Fruit fly (Drosophila melanogaster) whole organism, embryonic: ENCODE measurements around the gene CG13482.

ENCODE experiments used
- Ada2b ChIP-seq: fragments of 200-800 bp; sonication (Bioruptor generic); IDR thresholded peaks from 2 replicates; pipeline ENCODE4 v1.3.6; 2022; ENCODE audit warnings: missing biosample characterization, missing genetic modification characterization
- Atf-2 ChIP-seq: fragments of 200-800 bp; sonication (Bioruptor generic); optimal IDR thresholded peaks from 2 replicates; lab custom pipeline; 2016; ENCODE audit warnings: missing biosample characterization, missing genetic modification characterization
- CG10147 ChIP-seq: fragments of 200-800 bp; sonication (Bioruptor generic); optimal IDR thresholded peaks from 2 replicates; lab custom pipeline; 2019; ENCODE audit warnings: missing biosample characterization, mild to moderate bottlenecking, missing genetic modification characterization, moderate library complexity
- CG11398 ChIP-seq: fragments of 200-800 bp; sonication (Bioruptor generic); optimal IDR thresholded peaks from 2 replicates; lab custom pipeline; 2016; ENCODE audit warnings: missing biosample characterization, missing genetic modification characterization
- CG12299 ChIP-seq: fragments of 200-800 bp; sonication (Bioruptor generic); optimal IDR thresholded peaks from 2 replicates; lab custom pipeline; 2018; ENCODE audit warnings: missing biosample characterization, mild to moderate bottlenecking, missing genetic modification characterization
- CG12659 ChIP-seq: fragments of 200-800 bp; sonication (Bioruptor generic); optimal IDR thresholded peaks from 3 replicates; lab custom pipeline; 2017; ENCODE audit warnings: mild to moderate bottlenecking, missing biosample characterization, missing genetic modification reagents, missing genetic modification characterization
- CG15073 ChIP-seq: fragments of 200-800 bp; sonication (Bioruptor generic); optimal IDR thresholded peaks from 2 replicates; lab custom pipeline; 2016; ENCODE audit warnings: missing biosample characterization, missing genetic modification characterization
- CG1529 ChIP-seq: fragments of 200-800 bp; sonication (Bioruptor generic); optimal IDR thresholded peaks from 3 replicates; lab custom pipeline; 2018; ENCODE audit warnings: missing biosample characterization, missing genetic modification characterization
- CG1647 ChIP-seq: fragments of 200-800 bp; sonication (Bioruptor generic); optimal IDR thresholded peaks from 3 replicates; lab custom pipeline; 2016; ENCODE audit warnings: missing biosample characterization, missing genetic modification characterization
- CG17328 ChIP-seq: fragments of 200-800 bp; sonication (Bioruptor generic); IDR thresholded peaks from 2 replicates; pipeline ENCODE4 v1.3.6; 2022; ENCODE audit warnings: missing biosample characterization, missing genetic modification characterization
- CG1832 ChIP-seq: fragments of 200-800 bp; sonication (Bioruptor generic); optimal IDR thresholded peaks from 2 replicates; lab custom pipeline; 2017; ENCODE audit warnings: missing biosample characterization, mild to moderate bottlenecking, missing genetic modification characterization, inconsistent platforms
- CG2116 ChIP-seq: fragments of 200-800 bp; sonication (Bioruptor generic); optimal IDR thresholded peaks from 3 replicates; lab custom pipeline; 2018; ENCODE audit warnings: missing biosample characterization, mild to moderate bottlenecking, missing genetic modification characterization
- CG2199 ChIP-seq: fragments of 200-800 bp; sonication (Bioruptor generic); IDR thresholded peaks from 3 replicates; pipeline ENCODE4 v1.3.6; 2022; ENCODE audit warnings: missing biosample characterization, missing genetic modification characterization
- CG2202 ChIP-seq: fragments of 200-800 bp; sonication (Bioruptor generic); optimal IDR thresholded peaks from 2 replicates; lab custom pipeline; 2018; ENCODE audit warnings: missing biosample characterization, mild to moderate bottlenecking, missing genetic modification characterization
- CG34422 ChIP-seq: fragments of 200-800 bp; sonication (Bioruptor generic); IDR thresholded peaks from 3 replicates; pipeline ENCODE4 v1.3.6; 2022; ENCODE audit warnings: missing biosample characterization, missing genetic modification characterization
- CG4282 ChIP-seq: fragments of 200-800 bp; sonication (Bioruptor generic); optimal IDR thresholded peaks from 2 replicates; lab custom pipeline; 2016; ENCODE audit warnings: missing biosample characterization, missing genetic modification characterization
- CG8478 ChIP-seq: fragments of >200 bp; optimal IDR thresholded peaks from 2 replicates; lab custom pipeline; 2018
- CG8924 ChIP-seq: fragments of 200-800 bp; optimal IDR thresholded peaks from 3 replicates; lab custom pipeline; 2019; ENCODE audit warnings: missing biosample characterization, mild to moderate bottlenecking, missing genetic modification characterization, moderate library complexity
- CoRest ChIP-seq: fragments of 200-800 bp; sonication (Bioruptor generic); optimal IDR thresholded peaks from 3 replicates; lab custom pipeline; 2018; ENCODE audit warnings: missing biosample characterization, mild to moderate bottlenecking, missing genetic modification characterization, moderate library complexity
- CrebB ChIP-seq: fragments of 200-800 bp; sonication (Bioruptor generic); optimal IDR thresholded peaks from 3 replicates; lab custom pipeline; 2018; ENCODE audit warnings: missing biosample characterization, mild to moderate bottlenecking, missing genetic modification characterization
- D ChIP-seq, 2 experiments: fragments of 200-800 bp in 1 of 2; fragments of >200 bp in 1 of 2; sonication (Bioruptor generic) in 1 of 2; optimal IDR thresholded peaks; 2 replicates in 1 of 2; 3 replicates in 1 of 2; lab custom pipeline; 2017; ENCODE audit warnings: mild to moderate bottlenecking in 1 of 2, missing biosample characterization in 1 of 2, missing genetic modification characterization in 1 of 2, missing genetic modification reagents in 1 of 2
- Dip2 ChIP-seq: fragments of 200-800 bp; sonication (Bioruptor generic); IDR thresholded peaks from 2 replicates; pipeline ENCODE4 v1.3.6; 2022; ENCODE audit warnings: missing biosample characterization, missing genetic modification characterization
- Doc2 ChIP-seq: fragments of 200-800 bp; sonication (Bioruptor generic); IDR thresholded peaks from 2 replicates; pipeline ENCODE4 v1.3.6; 2022; ENCODE audit warnings: missing biosample characterization, missing genetic modification characterization
- Doc3 ChIP-seq: fragments of 200-800 bp; sonication (Bioruptor generic); IDR thresholded peaks from 3 replicates; pipeline ENCODE4 v1.3.6; 2022; ENCODE audit warnings: missing biosample characterization, missing genetic modification characterization; ENCODE audit not compliant: partially characterized antibody
- Gug ChIP-seq: fragments of 200-800 bp; sonication (Bioruptor generic); IDR thresholded peaks from 4 replicates; pipeline ENCODE4 v1.3.6; 2022; ENCODE audit warnings: missing biosample characterization, missing genetic modification characterization
- H15 ChIP-seq: fragments of 200-800 bp; sonication (Bioruptor generic); IDR thresholded peaks from 3 replicates; pipeline ENCODE4 v1.3.6; 2022; ENCODE audit warnings: missing biosample characterization, missing genetic modification characterization
- Hand ChIP-seq: fragments of 200-800 bp; sonication (Bioruptor generic); optimal IDR thresholded peaks from 2 replicates; lab custom pipeline; 2017; ENCODE audit warnings: mild to moderate bottlenecking, missing biosample characterization, missing genetic modification reagents, missing genetic modification characterization
- Hmx ChIP-seq: fragments of 200-800 bp; sonication (Bioruptor generic); optimal IDR thresholded peaks from 2 replicates; lab custom pipeline; 2016; ENCODE audit warnings: missing biosample characterization, missing genetic modification characterization
- Hr3 ChIP-seq: fragments of 200-800 bp; sonication (Bioruptor generic); optimal IDR thresholded peaks from 3 replicates; lab custom pipeline; 2016; ENCODE audit warnings: missing biosample characterization, missing genetic modification characterization
- Hsf ChIP-seq: fragments of 200-800 bp; sonication (Bioruptor generic); optimal IDR thresholded peaks from 3 replicates; lab custom pipeline; 2016; ENCODE audit warnings: missing biosample characterization, missing genetic modification characterization
- Lim3 ChIP-seq: fragments of 200-800 bp; sonication (Bioruptor generic); IDR thresholded peaks from 2 replicates; pipeline ENCODE4 v1.3.6; 2022; ENCODE audit warnings: missing biosample characterization, missing genetic modification characterization
- MESR4 ChIP-seq: fragments of 200-800 bp; sonication (Bioruptor generic); optimal IDR thresholded peaks from 2 replicates; lab custom pipeline; 2018; ENCODE audit warnings: missing biosample characterization, mild to moderate bottlenecking, missing genetic modification characterization, moderate library complexity
- PHDP ChIP-seq: fragments of 200-800 bp; sonication (Bioruptor generic); optimal IDR thresholded peaks from 3 replicates; lab custom pipeline; 2018; ENCODE audit warnings: missing biosample characterization, mild to moderate bottlenecking, missing genetic modification characterization, moderate library complexity
- Rfx ChIP-seq: fragments of 200-800 bp; sonication (Bioruptor generic); IDR thresholded peaks from 2 replicates; pipeline ENCODE4 v1.3.6; 2022; ENCODE audit warnings: missing biosample characterization, missing genetic modification characterization
- Stat92E ChIP-seq, 3 experiments: fragments of >200 bp in 2 of 3; fragments of 200-800 bp in 1 of 3; sonication (Bioruptor generic) in 1 of 3; optimal IDR thresholded peaks; 2 replicates each; lab custom pipeline; 2017 to 2019; ENCODE audit warnings: missing biosample characterization in 3 of 3, missing genetic modification characterization in 3 of 3, mild to moderate bottlenecking in 1 of 3, moderate library complexity in 1 of 3
- Usf ChIP-seq: fragments of 200-800 bp; sonication (Bioruptor generic); optimal IDR thresholded peaks from 2 replicates; lab custom pipeline; 2017; ENCODE audit warnings: missing genotype, missing biosample characterization, missing genetic modification characterization
- ash1 ChIP-seq: fragments of 200-800 bp; sonication (Bioruptor generic); optimal IDR thresholded peaks from 2 replicates; lab custom pipeline; 2018; ENCODE audit warnings: missing biosample characterization, mild to moderate bottlenecking, missing genetic modification characterization
- ato ChIP-seq: fragments of 200-800 bp; sonication (Bioruptor generic); IDR thresholded peaks from 2 replicates; pipeline ENCODE4 v1.3.6; 2022; ENCODE audit warnings: missing biosample characterization, missing genetic modification characterization; ENCODE audit not compliant: partially characterized antibody
- cas ChIP-seq: fragments of 200-800 bp; sonication (Bioruptor generic); IDR thresholded peaks from 2 replicates; pipeline ENCODE4 v1.3.6; 2022; ENCODE audit warnings: missing biosample characterization, missing genetic modification characterization
- chif ChIP-seq, 2 experiments: fragments of 200-800 bp; sonication (Bioruptor generic); optimal IDR thresholded peaks; 3 replicates each; lab custom pipeline; 2016; ENCODE audit warnings: missing biosample characterization in 2 of 2, missing genetic modification characterization in 2 of 2
- ci ChIP-seq: fragments of 200-800 bp; sonication (Bioruptor generic); IDR thresholded peaks from 3 replicates; pipeline ENCODE4 v1.3.6; 2022; ENCODE audit warnings: missing biosample characterization, missing genetic modification characterization
- dmrt99B ChIP-seq: fragments of 200-800 bp; sonication (Bioruptor generic); optimal IDR thresholded peaks from 2 replicates; lab custom pipeline; 2018; ENCODE audit warnings: missing biosample characterization, mild to moderate bottlenecking, missing genetic modification characterization, moderate library complexity
- fd64A ChIP-seq: fragments of 200-800 bp; sonication (Bioruptor generic); optimal IDR thresholded peaks from 3 replicates; lab custom pipeline; 2018; ENCODE audit warnings: missing biosample characterization, mild to moderate bottlenecking, missing genetic modification characterization
- fd96Cb ChIP-seq: fragments of 200-800 bp; sonication (Bioruptor generic); optimal IDR thresholded peaks from 2 replicates; lab custom pipeline; 2018; ENCODE audit warnings: missing biosample characterization, mild to moderate bottlenecking, missing genetic modification characterization, moderate library complexity
- gce ChIP-seq: fragments of 200-800 bp; sonication (Bioruptor generic); IDR thresholded peaks from 3 replicates; pipeline ENCODE4 v1.3.6; 2022; ENCODE audit warnings: missing biosample characterization, missing genetic modification characterization
- hth ChIP-seq: fragments of >200 bp; optimal IDR thresholded peaks from 2 replicates; lab custom pipeline; 2017; ENCODE audit warnings: inconsistent platforms
- mirr ChIP-seq: fragments of 200-800 bp; sonication (Bioruptor generic); optimal IDR thresholded peaks from 3 replicates; lab custom pipeline; 2018; ENCODE audit warnings: missing biosample characterization, mild to moderate bottlenecking, missing genetic modification characterization
- onecut ChIP-seq: fragments of 200-800 bp; sonication (Bioruptor generic); IDR thresholded peaks from 2 replicates; pipeline ENCODE4 v1.3.6; 2022; ENCODE audit warnings: missing biosample characterization, missing genetic modification characterization
- prd ChIP-seq, 3 experiments: fragments of >200 bp in 2 of 3; fragments of 200-800 bp in 1 of 3; sonication (Bioruptor generic) in 1 of 3; optimal IDR thresholded peaks in 2 of 3; IDR thresholded peaks in 1 of 3; 2 replicates in 2 of 3; 3 replicates in 1 of 3; pipeline versions ENCODE4 v1.3.6 to Lab custom; 2017 to 2022; ENCODE audit warnings: missing biosample characterization in 1 of 3, missing genetic modification characterization in 1 of 3
- tx ChIP-seq: fragments of 200-800 bp; sonication (Bioruptor generic); optimal IDR thresholded peaks from 2 replicates; lab custom pipeline; 2016; ENCODE audit warnings: missing biosample characterization, missing genetic modification characterization

The CG13482 gene

DNA sequence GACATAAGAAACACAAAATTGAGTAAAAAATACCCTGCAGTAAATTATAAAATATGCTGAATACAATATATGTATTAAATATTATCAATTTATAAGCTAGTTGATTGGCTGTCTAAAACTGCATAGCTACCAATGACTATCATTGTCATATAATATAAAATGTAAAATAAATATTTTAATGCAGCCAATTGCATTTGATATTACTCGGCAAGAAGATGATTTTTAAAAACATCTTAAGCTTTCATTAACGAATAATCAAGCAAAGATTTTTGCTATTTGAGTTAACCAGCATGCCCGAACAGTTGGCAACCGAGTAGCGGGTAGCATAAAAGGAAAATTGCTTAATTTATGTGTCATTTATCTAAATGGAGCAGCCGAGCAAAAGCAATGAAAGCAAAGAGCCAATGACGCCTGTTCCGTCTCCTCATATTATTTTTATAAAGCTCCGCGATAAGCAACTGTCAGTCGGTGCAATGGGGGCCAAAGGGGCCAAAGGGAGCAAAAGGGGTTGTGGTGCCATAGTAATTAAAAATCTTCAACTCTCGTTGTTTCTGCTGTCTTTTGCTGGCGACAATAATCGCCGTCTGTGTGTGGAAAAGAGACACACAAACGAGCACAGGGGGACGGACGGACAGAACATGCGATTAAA lies 34.1 kb downstream of the CG13482 start (continued):
- TF ChIP-seq CG2202 (tag; lab: Kevin White, UChicago), result no peak
- no peak for TF ChIP-seq CG15073 (GFP tag; lab: Kevin White, UChicago)
- TF ChIP-seq CG17328, result no peak
- TF ChIP-seq CG34422 (GFP tag; lab: Robert Waterston, UW), result no peak
- no peak for TF ChIP-seq Gug
- no peak for TF ChIP-seq CG8478 (lab: Kevin White, UChicago)
- no peak for TF ChIP-seq CG1529 (GFP tag; lab: Kevin White, UChicago)
- peak; percentile 58; the same call in 1 of the 2 replicates for TF ChIP-seq Lim3 (GFP tag; lab: Robert Waterston, UW)
- TF ChIP-seq prd (optimal IDR thresholded peaks at IDR 0.05; lab: Kevin White, UChicago), result no peak
- peak; percentile 59; the same call in 2 of the 3 replicates for TF ChIP-seq prd (GFP tag; IDR thresholded peaks at IDR 0.05; lab: Robert Waterston, UW)
- TF ChIP-seq Dip2 (GFP tag; lab: Robert Waterston, UW), result no peak
- TF ChIP-seq Doc2 (GFP tag; lab: Robert Waterston, UW), result no peak
- TF ChIP-seq CG2199 (GFP tag; lab: Robert Waterston, UW), result peak; percentile 77; the same call in 1 of the 3 replicates
- no peak for TF ChIP-seq CG1647 (GFP tag; lab: Kevin White, UChicago)
- TF ChIP-seq Usf, result no peak
- no peak for TF ChIP-seq Hsf (GFP tag; lab: Kevin White, UChicago)
- TF ChIP-seq fd96Cb, result peak; percentile 70
- TF ChIP-seq hth (lab: Kevin White, UChicago), result no peak
- no peak for TF ChIP-seq fd64A (GFP tag; lab: Kevin White, UChicago)
- TF ChIP-seq Rfx (GFP tag; lab: Robert Waterston, UW), result no peak
- TF ChIP-seq PHDP (tag; lab: Kevin White, UChicago), result peak; percentile 45
- peak; percentile 31 for TF ChIP-seq CG12659 (GFP tag; lab: Kevin White, UChicago)
- TF ChIP-seq Doc3 (GFP tag; lab: Robert Waterston, UW), result no peak
- 0 out of 3 replicates have a peak, but pooled peaks have one; percentile 34 for TF ChIP-seq gce (GFP tag; lab: Robert Waterston, UW)
- TF ChIP-seq CoRest, result peak; percentile 70
- 0 out of 3 replicates have a peak, but pooled peaks have one; percentile 32 for TF ChIP-seq ci (GFP tag; lab: Robert Waterston, UW)
- no peak for TF ChIP-seq H15 (GFP tag; lab: Robert Waterston, UW)
- peak; percentile 9 for TF ChIP-seq CG10147
- TF ChIP-seq onecut (GFP tag; lab: Robert Waterston, UW), result no peak
- TF ChIP-seq cas (GFP tag; lab: Robert Waterston, UW), result no peak
- TF ChIP-seq Hand (GFP tag; lab: Kevin White, UChicago), result no peak
- peak; percentile 57 for TF ChIP-seq CG8924 (tag; lab: Kevin White, UChicago)
- no peak for TF ChIP-seq CG4282 (GFP tag; lab: Kevin White, UChicago)
- TF ChIP-seq CrebB, result no peak
- TF ChIP-seq tx, result no peak
- no peak for TF ChIP-seq CG2116 (GFP tag; lab: Kevin White, UChicago)
- TF ChIP-seq chif (GFP tag; optimal IDR thresholded peaks at IDR 0.05; lab: Kevin White, UChicago), result no peak
- TF ChIP-seq Stat92E (GFP tag; optimal IDR thresholded peaks at IDR 0.05; lab: Kevin White, UChicago), result no peak
- peak; percentile 83 for TF ChIP-seq dmrt99B (tag; lab: Kevin White, UChicago)
- TF ChIP-seq Hmx, result no peak
- TF ChIP-seq CG1832 (GFP tag; lab: Kevin White, UChicago), result no peak
- no peak for TF ChIP-seq Ada2b (GFP tag; lab: Robert Waterston, UW)
- peak; percentile 35 for TF ChIP-seq mirr (GFP tag; lab: Kevin White, UChicago)
- TF ChIP-seq MESR4 (GFP tag; lab: Kevin White, UChicago), result no peak
- no peak for TF ChIP-seq Atf-2
- no peak for TF ChIP-seq CG12299 (tag; lab: Kevin White, UChicago)
- no peak for TF ChIP-seq ash1 (GFP tag; lab: Kevin White, UChicago)
- TF ChIP-seq CG11398 (GFP tag; lab: Kevin White, UChicago), result no peak
- peak; percentile 37 for TF ChIP-seq Hr3 (GFP tag; lab: Kevin White, UChicago)
- no peak for TF ChIP-seq ato (GFP tag; lab: Robert Waterston, UW)
- TF ChIP-seq D (optimal IDR thresholded peaks at IDR 0.05; lab: Kevin White, UChicago), result no peak
- peak; percentile 37 for TF ChIP-seq D (GFP tag; optimal IDR thresholded peaks at IDR 0.05; lab: Kevin White, UChicago)
